Worm (Caenorhabditis elegans): ENCODE measurements around the gene B0280.11.
"Not testable (repeated sequence)": the region's sequence is repeated elsewhere in the genome, so short reads cannot be mapped to it uniquely, and the experiment has no call there.

- not testable (repeated sequence) for TF ChIP-seq flt-1 (GFP tag; IDR thresholded peaks at IDR 0.05); ref-1 (GFP tag; conservative IDR thresholded peaks at IDR 0.05); klf-2 (GFP tag; conservative IDR thresholded peaks at IDR 0.05); cog-1 (tag; optimal IDR thresholded peaks at IDR 0.05)
Observed at ce11 chrIII:7128601-7129000, 9.5 kb downstream of the B0280.11 start, which contains the start of gene viro-2.
